Worm (Caenorhabditis elegans): ENCODE measurements around the gene F40G12.11.

DNA sequence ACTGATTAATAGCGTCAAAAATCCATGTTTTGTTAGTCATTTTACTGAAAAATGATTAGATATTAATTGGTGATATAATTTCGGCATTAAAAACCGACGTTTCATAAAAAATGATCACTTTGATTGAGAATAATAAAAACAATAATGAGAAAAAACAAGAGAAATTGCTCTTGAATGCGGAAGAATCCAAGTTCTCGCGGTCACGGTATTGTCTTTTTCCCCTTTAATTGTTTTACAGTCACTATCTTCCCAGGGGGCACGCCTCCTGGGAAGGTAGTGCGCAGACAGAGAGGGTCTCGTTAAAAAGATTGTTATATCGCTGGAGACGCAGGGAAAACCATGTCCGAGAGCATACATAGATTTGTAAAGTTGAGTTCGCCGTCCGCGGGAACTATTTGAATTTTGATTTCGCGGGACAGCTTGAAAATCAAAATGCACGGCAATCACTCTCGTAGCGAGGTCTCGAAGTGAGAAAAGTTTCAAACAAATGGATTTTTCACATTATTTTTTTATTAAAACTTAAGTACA, 7.8 kb downstream of the F40G12.11 start, which contains the start of gene F14D7.2:
- TF ChIP-seq nhr-28 (tag; optimal IDR thresholded peaks at IDR 0.05) (no peak), nhr-90 (tag; optimal IDR thresholded peaks at IDR 0.05; ENCODE audit: poor library complexity) (no peak), unc-98 (GFP tag; IDR thresholded peaks at IDR 0.05) (no peak), lin-39 (tag; optimal IDR thresholded peaks at IDR 0.05) (no peak), ama-1 (optimal IDR thresholded peaks at IDR 0.05) (no peak)
